Worm (Caenorhabditis elegans): ENCODE results near the gene lips-5.

lips-5 gene

ce11 chrIV:11792495-11792894 lies 19.0 kb upstream of the lips-5 start, which contains the start of gene H01G02.3:
Gene H01G02.3, minus strand, starts transcription at chrIV:11792595.
- no peak for TF ChIP-seq blmp-1 (tag; optimal IDR thresholded peaks at IDR 0.05)
- no peak for TF ChIP-seq ceh-39 (tag; optimal IDR thresholded peaks at IDR 0.05)
- no peak for TF ChIP-seq ceh-83 (GFP tag; optimal IDR thresholded peaks at IDR 0.05)
- no peak for TF ChIP-seq ceh-43 (GFP tag; optimal IDR thresholded peaks at IDR 0.05)
- no peak for TF ChIP-seq cnd-1 (tag; optimal IDR thresholded peaks at IDR 0.05)
- TF ChIP-seq snpc-4 (tag; optimal IDR thresholded peaks at IDR 0.05): no peak
- TF ChIP-seq sem-2 (GFP tag; optimal IDR thresholded peaks at IDR 0.05): no peak
- TF ChIP-seq ztf-11 (tag; optimal IDR thresholded peaks at IDR 0.05): no peak
- TF ChIP-seq unc-39 (tag; optimal IDR thresholded peaks at IDR 0.05): no peak
- no peak for TF ChIP-seq unc-120 (tag; optimal IDR thresholded peaks at IDR 0.05; ENCODE audit: poor library complexity, severe bottlenecking)
- TF ChIP-seq nhr-2 (tag; optimal IDR thresholded peaks at IDR 0.05): no peak
- TF ChIP-seq ces-1 (GFP tag; optimal IDR thresholded peaks at IDR 0.05): no peak
- no peak for TF ChIP-seq lsy-2 (tag; optimal IDR thresholded peaks at IDR 0.05)
- no peak for TF ChIP-seq nhr-76 (tag; optimal IDR thresholded peaks at IDR 0.05)

ce11 chrIV:11788383-11788963 lies 14.9 kb upstream of the lips-5 start:
- peak; percentile 92 for TF ChIP-seq ces-1 (GFP tag; optimal IDR thresholded peaks at IDR 0.05)
- no peak for TF ChIP-seq unc-120 (tag; optimal IDR thresholded peaks at IDR 0.05; ENCODE audit: poor library complexity, severe bottlenecking)

- no peak for TF ChIP-seq unc-39 (tag; optimal IDR thresholded peaks at IDR 0.05)
- no peak for TF ChIP-seq unc-120 (tag; optimal IDR thresholded peaks at IDR 0.05; ENCODE audit: poor library complexity, severe bottlenecking)
- TF ChIP-seq elt-3 (tag; optimal IDR thresholded peaks at IDR 0.05): no peak
- no peak for TF ChIP-seq lsy-2 (tag; optimal IDR thresholded peaks at IDR 0.05)
- TF ChIP-seq nhr-76 (tag; optimal IDR thresholded peaks at IDR 0.05): no peak
- no peak for TF ChIP-seq ceh-83 (GFP tag; optimal IDR thresholded peaks at IDR 0.05)
- TF ChIP-seq lin-13 (tag; optimal IDR thresholded peaks at IDR 0.05): no peak
- no peak for TF ChIP-seq ztf-11 (tag; optimal IDR thresholded peaks at IDR 0.05)
- no peak for TF ChIP-seq ces-1 (GFP tag; optimal IDR thresholded peaks at IDR 0.05)
- no peak for TF ChIP-seq mep-1 (tag; optimal IDR thresholded peaks at IDR 0.05)
Observed at ce11 chrIV:11787793-11788192, 14.3 kb upstream of the lips-5 start.

- TF ChIP-seq ces-1 (GFP tag; optimal IDR thresholded peaks at IDR 0.05): peak; percentile 84
- TF ChIP-seq mep-1 (tag; optimal IDR thresholded peaks at IDR 0.05): no peak
Observed at ce11 chrIV:11785064-11785840, 11.7 kb upstream of the lips-5 start.

ce11 chrIV:11782846-11783245 lies 9.3 kb upstream of the lips-5 start:
- no peak for TF ChIP-seq snpc-4 (tag; optimal IDR thresholded peaks at IDR 0.05)
- peak; percentile 94 for TF ChIP-seq ces-1 (GFP tag; optimal IDR thresholded peaks at IDR 0.05)
- TF ChIP-seq flh-1 (GFP tag; optimal IDR thresholded peaks at IDR 0.05): no peak

- TF ChIP-seq unc-39 (tag; optimal IDR thresholded peaks at IDR 0.05) (no peak), unc-120 (tag; optimal IDR thresholded peaks at IDR 0.05; ENCODE audit: poor library complexity, severe bottlenecking) (no peak), sem-2 (GFP tag; optimal IDR thresholded peaks at IDR 0.05) (no peak), mab-5 (tag; optimal IDR thresholded peaks at IDR 0.05) (peak; percentile 54), mls-2 (tag; optimal IDR thresholded peaks at IDR 0.05) (no peak), elt-1 (tag; optimal IDR thresholded peaks at IDR 0.05; ENCODE audit: borderline replicate concordance, insufficient read depth) (no peak), ceh-39 (tag; optimal IDR thresholded peaks at IDR 0.05) (no peak), nhr-237 (tag; optimal IDR thresholded peaks at IDR 0.05) (no peak), nhr-76 (tag; optimal IDR thresholded peaks at IDR 0.05) (no peak), cnd-1 (tag; optimal IDR thresholded peaks at IDR 0.05) (no peak), lin-32 (GFP tag; optimal IDR thresholded peaks at IDR 0.05) (no peak), snpc-4 (tag; optimal IDR thresholded peaks at IDR 0.05) (no peak), mep-1 (tag; optimal IDR thresholded peaks at IDR 0.05) (no peak), lin-13 (tag; optimal IDR thresholded peaks at IDR 0.05) (no peak), blmp-1 (tag; optimal IDR thresholded peaks at IDR 0.05) (no peak), unc-62 (GFP tag; optimal IDR thresholded peaks at IDR 0.05) (peak; percentile 66), hlh-1 (tag; optimal IDR thresholded peaks at IDR 0.05) (peak; percentile 80), tbx-8 (GFP tag; optimal IDR thresholded peaks at IDR 0.05) (no peak), sptf-1 (tag; optimal IDR thresholded peaks at IDR 0.05) (no peak), pha-4 (tag; optimal IDR thresholded peaks at IDR 0.05) (no peak), flh-1 (GFP tag; optimal IDR thresholded peaks at IDR 0.05) (no peak)
Observed at ce11 chrIV:11779028-11779427, 5.5 kb upstream of the lips-5 start, which contains the start of gene lpr-2. Gene lpr-2, plus strand, starts transcription at chrIV:11779216.
